Worm (Caenorhabditis elegans): ENCODE data around the gene F18E3.12.

DNA sequence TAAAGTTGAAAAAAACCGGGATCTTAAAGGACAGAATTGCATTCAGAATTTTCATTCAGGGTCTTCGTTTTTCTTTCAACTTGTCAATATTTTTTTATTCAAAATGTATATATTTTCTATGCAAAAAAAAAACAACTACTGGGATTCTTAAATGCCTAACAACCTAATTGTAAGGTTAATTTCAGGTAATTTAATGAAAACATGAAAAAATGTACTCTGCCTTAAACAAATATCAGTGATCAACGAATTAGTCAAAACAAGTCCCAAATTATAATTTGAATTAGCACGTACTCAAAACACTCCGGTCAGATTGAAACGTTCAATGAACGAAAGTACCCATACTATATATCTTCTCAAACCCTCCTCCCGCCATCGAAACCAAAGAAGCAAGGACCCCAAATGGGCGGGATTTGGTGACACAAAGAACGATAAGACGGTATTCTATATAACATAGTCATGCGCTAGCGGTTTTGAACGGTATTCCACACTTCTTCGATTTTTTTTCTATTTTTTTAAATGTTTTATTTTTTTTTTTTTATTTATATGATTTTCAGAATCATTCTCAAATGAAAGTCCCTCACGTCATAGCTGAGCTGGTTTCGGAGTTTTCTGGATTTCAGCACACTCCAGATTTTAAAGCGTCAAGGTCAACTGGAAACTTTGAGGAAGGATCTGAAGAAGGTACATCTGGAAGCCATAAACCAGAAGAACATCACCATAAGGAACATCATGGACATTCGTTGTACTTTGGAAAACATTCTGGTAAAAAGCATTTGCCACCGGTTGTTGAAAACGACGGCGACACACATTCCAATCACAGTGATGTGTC, 20.8 kb downstream of the F18E3.12 start, which contains the start of the genes ddo-2 and F25E5.8:
- TF ChIP-seq snpc-4 (tag; optimal IDR thresholded peaks at IDR 0.05): no peak
- no peak for TF ChIP-seq unc-39 (tag; optimal IDR thresholded peaks at IDR 0.05)
